Worm (Caenorhabditis elegans): Measurements from ENCODE around the gene hda-5.

ce11 chrII:11811241-11811640, 12.4 kb downstream of the hda-5 start:
- TF ChIP-seq unc-62 (GFP tag; optimal IDR thresholded peaks at IDR 0.05) (no peak), nhr-237 (tag; optimal IDR thresholded peaks at IDR 0.05) (no peak), nhr-90 (tag; optimal IDR thresholded peaks at IDR 0.05; ENCODE audit: poor library complexity) (no peak)

Measured in whole organism, L1 larva.